Fruit fly (Drosophila melanogaster): ENCODE data around the gene CG4218.

Gene CG4218

DNA sequence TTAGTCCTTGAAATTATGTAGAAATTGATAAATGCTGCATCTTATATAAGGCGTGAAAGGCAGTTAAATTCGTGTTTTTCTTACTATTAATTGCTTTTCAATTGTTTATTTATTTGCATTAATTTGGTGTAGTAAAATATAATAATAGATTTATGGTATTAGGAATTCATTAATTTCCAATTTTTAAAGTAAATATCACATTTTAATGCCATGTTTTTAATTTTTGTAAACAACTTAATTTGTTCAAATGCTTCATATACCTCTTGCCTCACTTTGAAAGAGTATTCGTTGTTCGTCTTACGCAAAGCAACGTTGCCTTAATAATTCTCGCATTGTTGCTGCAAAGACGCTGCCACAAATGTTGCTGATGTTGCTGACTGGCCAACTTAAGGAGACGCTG is 20.4 kb upstream of the CG4218 start:
- TF ChIP-seq CTCF (optimal IDR thresholded peaks at IDR 0.05): no peak
- TF ChIP-seq CG8478 (optimal IDR thresholded peaks at IDR 0.05): no peak

DNA sequence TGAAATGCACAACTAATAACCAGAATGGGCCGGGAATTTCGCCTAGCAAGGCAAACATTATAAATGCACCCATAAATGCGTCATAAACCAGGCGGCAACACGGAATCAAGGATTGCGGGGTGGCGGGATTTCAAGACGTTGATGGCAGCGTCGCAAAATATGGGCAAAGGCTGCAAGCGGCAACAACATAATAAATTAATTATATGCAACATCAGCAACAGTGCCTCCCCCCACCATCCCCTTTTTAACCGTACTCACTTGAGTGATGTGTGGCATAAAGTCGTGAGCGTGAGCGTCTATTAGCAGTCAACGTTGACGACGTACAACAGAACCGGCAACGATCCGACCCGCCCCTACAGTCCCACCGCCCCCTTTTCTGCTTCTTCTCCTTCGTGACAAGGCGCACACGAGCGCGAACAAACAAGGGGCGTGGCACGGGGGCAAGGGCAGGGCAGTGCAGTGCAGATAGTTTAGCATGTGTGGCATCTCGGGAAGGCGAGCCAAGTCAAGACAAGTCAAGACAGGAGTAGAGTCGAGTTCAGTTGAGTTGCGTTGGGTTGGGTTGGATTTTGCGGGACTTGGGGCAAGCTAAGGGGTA is 19.7 kb upstream of the CG4218 start:
- TF ChIP-seq CTCF (optimal IDR thresholded peaks at IDR 0.05) (no peak), CG8478 (optimal IDR thresholded peaks at IDR 0.05) (no peak)

DNA sequence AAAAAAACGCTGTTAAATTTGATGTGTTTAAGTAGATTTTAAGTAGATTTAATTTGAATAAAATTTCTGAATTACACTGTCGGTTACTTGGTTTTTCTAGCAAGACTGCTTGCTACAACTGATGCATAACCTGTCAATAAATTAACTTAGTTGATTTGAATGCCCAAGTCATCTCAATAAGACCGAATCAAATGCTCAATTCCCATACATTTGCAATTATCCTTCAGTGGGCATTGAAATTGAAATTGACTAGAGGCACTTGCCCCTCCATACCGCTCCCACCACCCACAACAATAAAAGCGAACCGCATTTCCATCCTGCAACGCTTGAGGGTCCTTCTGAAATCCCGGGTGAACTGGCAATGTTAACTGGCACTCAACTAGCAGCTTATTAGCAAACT is 14.7 kb upstream of the CG4218 start, which contains the start of gene CG3473:
Gene CG3473 (minus strand): TSS at position 101 of the 400 bp plus-strand sequence.
- TF ChIP-seq CTCF (optimal IDR thresholded peaks at IDR 0.05): no peak
- no peak for TF ChIP-seq CG8478 (optimal IDR thresholded peaks at IDR 0.05)

DNA sequence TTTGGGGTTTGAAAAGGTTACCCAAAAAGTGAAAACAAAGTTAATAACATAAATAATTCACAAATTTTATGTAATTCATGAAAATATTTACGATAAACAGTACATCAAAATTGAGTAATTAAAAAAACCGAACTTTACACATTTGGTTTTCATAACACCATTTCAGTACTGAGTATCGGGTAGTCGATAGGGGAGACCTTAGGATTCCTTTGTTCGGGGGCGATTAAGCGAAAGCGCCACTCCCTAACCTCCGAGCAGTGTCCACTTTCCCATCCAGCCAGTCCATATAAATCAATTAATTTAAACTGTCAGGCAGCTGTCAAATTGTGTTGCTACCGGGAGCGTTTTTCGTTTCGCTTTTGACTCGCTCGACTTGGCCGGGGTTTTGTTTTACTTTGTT is 13.4 kb upstream of the CG4218 start:
- TF ChIP-seq CG8478 (optimal IDR thresholded peaks at IDR 0.05): no peak
- TF ChIP-seq CTCF (optimal IDR thresholded peaks at IDR 0.05): no peak

DNA sequence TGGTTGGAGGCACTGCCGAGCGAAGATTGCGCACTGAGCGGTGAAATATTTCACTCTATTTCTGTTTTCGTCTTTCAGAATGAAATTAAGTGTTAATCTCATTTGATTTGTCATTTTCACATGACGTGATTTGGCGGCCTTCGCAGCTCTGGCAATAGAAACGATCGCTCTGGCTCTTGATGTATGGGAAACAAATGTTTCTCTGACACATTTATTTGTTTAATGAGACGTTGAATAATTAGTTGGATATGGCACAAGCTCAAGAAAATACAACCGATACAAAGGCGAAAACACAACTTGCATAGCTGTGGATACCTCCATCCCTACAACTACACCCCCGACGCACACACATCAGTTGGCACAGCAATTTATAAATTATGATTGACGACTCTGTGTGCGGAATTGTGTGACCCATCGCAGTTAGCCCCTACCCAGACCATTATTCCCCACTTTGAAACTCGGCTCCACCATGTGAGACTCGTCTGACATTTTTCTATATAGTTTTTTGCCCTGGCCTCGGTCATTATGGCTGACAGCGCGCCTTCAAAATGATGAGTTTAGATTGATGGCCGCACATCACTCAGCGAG is 10.0 kb upstream of the CG4218 start:
- TF ChIP-seq CG8478 (optimal IDR thresholded peaks at IDR 0.05) (no peak), CTCF (optimal IDR thresholded peaks at IDR 0.05) (no peak)

DNA sequence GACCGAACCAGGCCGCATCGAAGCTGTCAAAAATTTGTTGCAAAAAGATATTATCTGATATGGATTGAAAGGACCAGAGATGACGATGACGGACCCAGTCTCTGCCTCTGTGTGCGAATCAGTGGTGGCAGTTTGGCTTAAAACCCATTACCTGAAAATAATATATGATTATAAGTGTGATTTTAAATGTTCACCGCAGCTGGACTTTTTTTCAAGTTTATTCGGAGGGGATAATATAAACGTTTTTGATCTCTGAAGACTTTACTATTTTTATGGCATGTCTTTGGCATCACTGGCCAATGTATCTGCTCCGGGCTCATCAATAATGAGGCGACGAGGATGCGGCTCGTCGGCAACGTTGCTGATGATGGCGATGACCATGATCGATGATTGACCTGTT is 8.8 kb upstream of the CG4218 start:
- TF ChIP-seq CTCF (optimal IDR thresholded peaks at IDR 0.05): no peak
- no peak for TF ChIP-seq CG8478 (optimal IDR thresholded peaks at IDR 0.05)

DNA sequence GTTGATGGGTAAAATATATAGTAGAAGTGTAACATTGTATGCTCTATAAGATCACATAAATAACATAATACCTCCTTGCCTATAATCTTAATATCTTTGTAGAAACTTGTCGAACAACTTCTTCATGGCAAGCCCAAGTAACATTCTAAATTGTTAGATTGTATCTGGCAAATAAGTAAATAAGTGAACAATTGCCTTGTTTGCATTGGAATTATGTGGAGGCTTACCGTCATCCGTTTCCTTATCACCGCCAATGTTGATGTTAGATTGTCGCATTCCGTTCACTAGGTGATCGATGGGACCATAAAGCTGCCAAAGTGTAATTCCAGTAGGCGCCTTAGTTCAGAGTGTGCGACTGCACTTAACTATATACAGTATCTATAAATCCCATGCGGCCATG is 7.9 kb upstream of the CG4218 start:
- TF ChIP-seq CTCF (optimal IDR thresholded peaks at IDR 0.05): no peak
- no peak for TF ChIP-seq CG8478 (optimal IDR thresholded peaks at IDR 0.05)

DNA sequence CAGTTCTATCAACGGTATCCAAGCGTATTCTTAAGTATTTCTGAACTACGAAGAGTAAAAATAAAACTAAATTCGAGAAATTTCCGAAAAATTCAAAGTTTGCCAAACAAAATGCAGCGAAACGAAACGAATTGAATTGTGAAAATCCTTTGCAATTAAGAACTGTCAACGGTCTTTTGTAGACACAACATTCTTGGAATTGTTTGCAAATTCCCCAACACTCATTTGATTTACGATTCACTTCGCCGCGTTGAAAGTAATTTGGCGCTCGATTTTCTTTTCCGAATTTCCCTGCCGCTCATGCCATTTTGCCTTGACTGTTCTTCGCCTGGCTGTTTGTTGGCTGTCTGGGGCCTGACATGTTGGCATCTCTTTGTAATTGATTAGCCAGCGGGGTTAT is 7.3 kb upstream of the CG4218 start:
- TF ChIP-seq CTCF (optimal IDR thresholded peaks at IDR 0.05) (no peak), CG8478 (optimal IDR thresholded peaks at IDR 0.05) (no peak)

DNA sequence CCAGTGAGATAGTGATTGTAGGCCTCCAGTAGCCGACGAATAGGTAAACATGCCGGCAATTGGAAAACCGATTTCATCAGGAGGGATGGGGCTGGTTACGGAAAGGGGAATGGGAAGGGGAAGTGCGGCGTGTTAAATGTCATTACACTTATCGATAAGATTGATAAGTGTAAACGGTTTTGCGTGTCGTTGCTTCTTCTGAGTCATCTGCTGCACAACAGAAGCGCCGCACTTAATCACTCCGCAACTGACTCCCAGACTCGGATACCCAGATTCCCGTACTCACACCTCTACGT is 5.6 kb upstream of the CG4218 start:
- TF ChIP-seq CG8478 (optimal IDR thresholded peaks at IDR 0.05) (no peak), CTCF (optimal IDR thresholded peaks at IDR 0.05) (no peak)

DNA sequence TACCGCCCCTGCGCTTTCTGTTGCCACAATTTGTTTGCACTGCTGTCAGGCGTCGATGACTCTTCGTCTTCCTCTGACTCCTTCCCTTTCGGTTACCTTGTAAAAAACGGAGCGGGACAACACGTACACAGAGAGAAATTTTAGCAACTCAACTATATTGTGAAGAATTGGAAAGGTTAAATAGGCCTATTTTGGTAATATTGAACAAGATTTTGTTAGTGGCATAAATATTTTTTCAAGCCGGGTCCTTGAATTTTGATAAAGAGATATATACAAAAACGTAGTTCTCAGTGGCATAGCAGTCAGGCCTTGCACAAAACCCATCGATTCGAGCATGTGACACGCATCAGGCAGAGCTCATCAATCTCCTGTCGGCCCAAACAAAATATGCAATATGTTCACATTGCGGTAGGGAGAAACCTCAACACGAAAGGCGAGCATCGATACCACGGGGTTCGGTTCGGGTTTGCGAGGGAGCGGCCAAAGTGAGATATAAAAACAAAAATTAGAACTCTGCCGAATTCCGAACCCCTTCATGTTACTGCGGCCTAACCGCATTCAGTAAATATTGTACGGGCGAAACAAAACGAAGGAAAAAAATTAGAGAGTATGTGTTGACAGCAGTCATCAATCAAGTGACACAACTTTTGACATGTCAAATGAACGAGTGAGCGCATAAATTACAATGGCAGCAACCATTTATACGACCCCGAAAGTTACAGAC is 5.1 kb upstream of the CG4218 start:
- no peak for TF ChIP-seq CG8478 (optimal IDR thresholded peaks at IDR 0.05)
- no peak for TF ChIP-seq CTCF (optimal IDR thresholded peaks at IDR 0.05)

DNA sequence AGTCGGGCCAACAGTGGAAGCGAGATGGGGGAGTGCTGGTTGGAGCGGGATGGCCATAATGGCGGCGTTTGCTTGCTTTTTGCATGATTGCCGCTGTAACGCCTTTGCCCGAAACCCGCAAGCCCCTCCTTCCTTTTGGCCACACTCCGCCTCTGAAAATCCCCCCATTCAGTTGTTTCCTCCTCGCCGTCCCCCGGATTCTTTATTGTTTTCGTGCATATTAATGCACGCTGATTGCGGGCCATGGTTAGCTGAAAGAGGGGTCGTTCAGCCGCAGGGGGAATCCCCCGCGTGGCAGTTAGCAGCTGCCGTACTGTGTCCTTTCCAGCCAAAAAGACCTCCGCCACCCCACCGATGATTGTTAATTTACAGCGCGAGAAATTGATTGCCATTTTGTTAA is 3.9 kb upstream of the CG4218 start:
- TF ChIP-seq CTCF (optimal IDR thresholded peaks at IDR 0.05): no peak
- TF ChIP-seq CG8478 (optimal IDR thresholded peaks at IDR 0.05): no peak

DNA sequence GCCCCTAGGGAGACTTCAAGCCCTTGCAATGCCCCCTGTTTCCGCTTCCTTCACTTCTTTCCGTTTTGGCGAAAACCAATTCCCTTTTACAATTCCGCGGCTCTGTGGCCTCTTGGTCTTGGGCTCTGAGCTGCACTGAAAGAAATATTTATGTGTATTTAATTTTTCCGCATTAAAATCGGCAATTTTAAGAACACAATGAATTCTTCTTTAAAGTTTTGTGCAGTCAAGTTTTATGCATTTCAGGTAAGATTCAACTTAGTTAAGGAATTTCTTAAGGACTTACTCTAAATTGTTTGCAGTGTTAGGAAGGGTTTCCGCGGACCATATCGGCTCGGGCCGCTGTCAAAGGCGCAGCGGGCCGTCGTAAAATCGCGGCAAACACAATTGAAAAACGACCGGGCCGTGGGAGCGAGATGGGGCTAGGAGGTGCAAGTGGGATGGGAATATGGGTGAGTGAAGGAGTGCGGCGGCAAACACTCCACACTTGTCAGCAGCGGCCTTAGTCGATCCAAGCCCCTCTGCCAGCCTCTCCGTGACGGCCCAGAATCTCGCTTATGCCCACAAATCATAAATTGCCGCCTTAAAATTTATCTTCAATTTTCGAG is 3.3 kb upstream of the CG4218 start:
- no peak for TF ChIP-seq CG8478 (optimal IDR thresholded peaks at IDR 0.05)
- no peak for TF ChIP-seq CTCF (optimal IDR thresholded peaks at IDR 0.05)

DNA sequence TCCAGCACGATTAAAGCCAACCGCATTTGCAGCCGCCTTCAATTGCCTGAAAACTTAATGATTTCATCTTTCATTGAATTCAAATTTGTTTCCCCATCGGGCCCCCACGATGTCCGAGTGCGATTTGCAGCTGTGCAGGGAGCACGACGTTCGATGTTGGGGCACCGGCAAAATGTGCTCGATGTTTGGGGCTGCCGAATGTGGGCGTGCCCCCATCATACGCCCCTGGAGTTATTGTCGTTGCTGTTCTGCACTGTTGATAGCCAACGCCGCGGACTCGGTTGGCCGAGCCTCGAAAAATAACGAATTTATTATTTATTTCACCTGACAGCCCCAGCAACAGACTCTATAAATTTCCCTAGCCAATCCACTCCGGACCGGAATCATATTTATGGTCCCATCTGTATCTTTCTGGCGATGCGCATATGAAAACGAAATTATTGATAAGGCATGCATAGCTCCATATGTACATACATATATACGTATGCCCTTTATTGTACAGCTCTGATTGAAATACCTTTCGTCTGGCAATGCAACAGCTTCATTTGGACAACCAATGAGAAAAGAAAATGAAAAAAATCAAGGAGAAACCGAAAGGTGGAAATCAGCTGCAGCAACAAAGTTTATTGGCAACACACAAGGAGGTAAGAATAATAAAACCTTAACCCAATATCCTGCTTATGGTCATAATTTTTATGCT is 1.9 kb upstream of the CG4218 start:
- TF ChIP-seq CG8478 (optimal IDR thresholded peaks at IDR 0.05) (no peak), CTCF (optimal IDR thresholded peaks at IDR 0.05) (no peak)

DNA sequence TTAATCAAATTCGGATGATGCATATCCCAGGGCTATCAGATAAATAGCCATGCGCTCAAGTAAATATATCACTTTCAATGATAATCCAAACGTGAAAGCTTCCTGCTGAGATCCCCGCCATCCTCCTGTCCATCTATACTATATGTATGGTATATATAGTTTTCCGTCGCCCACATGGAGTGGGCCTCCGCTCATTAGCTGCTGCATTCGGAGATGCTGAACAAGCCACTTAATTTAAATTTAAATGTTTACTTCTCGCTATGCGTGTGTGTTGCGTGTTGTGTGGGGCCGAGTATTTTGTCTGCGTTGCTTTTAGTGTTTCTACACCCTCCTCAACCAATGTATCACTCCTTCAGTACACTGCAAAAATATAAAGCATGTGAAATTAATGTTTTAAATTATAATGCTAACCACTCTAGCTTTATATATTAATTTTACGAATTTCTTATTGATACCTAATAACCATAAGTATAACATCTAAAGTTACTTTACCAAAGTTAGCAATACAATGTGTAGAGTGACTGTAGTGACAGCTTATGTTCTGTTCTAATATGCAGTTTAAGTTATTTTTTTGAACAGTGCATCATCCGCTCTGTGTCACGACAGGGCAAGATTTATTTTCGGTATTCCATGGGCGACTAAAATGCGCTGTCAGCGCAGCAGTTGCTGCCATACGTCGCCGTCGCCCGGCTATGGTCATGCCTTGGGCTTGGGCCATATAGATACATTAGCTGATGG is 2.1 kb downstream of the CG4218 start:
- TF ChIP-seq CTCF (optimal IDR thresholded peaks at IDR 0.05) (no peak), CG8478 (optimal IDR thresholded peaks at IDR 0.05) (no peak)

DNA sequence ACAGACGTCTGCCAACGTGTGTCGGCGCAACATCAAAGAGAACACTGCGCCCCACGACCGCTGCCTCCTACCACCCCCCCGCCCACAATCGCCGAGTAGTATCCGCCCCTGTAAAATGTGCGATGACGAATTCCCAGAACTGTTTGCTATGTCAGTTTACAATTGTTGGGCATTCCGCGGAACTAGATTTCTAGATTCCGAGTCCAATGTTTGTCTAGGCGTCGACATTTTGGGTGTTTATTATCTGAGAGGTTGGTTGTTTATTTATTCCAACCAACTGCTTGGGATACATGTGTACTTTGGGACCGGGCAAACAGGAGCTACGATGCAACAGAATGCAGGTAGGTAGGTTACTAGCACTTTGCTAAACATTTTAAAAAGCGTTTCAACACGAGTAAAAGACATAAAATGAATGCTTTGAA is 3.6 kb downstream of the CG4218 start:
- no peak for TF ChIP-seq CG8478 (optimal IDR thresholded peaks at IDR 0.05)
- TF ChIP-seq CTCF (optimal IDR thresholded peaks at IDR 0.05): no peak

Data from S2 (cell line).